Fruit fly (Drosophila melanogaster) whole organism, embryonic: ENCODE measurements around the gene HDAC1.
A peak's percentile ranks its signal among the peaks of the same experiment; 100 is the strongest.

Experiments used
- CG12236 ChIP-seq: fragments of 200-800 bp; sonication (Bioruptor generic); optimal IDR thresholded peaks from 2 replicates; lab custom pipeline; 2016; ENCODE audit warnings: missing biosample characterization, missing genetic modification characterization
- CG15011 ChIP-seq: fragments of 200-800 bp; sonication (Bioruptor generic); optimal IDR thresholded peaks from 3 replicates; lab custom pipeline; 2018; ENCODE audit warnings: missing biosample characterization, mild to moderate bottlenecking, missing genetic modification characterization
- CG16863 ChIP-seq: fragments of 200-800 bp; sonication (Bioruptor generic); optimal IDR thresholded peaks from 3 replicates; lab custom pipeline; 2016; ENCODE audit warnings: missing biosample characterization, missing genetic modification characterization
- CG17568 ChIP-seq: fragments of 200-800 bp; sonication (Bioruptor generic); optimal IDR thresholded peaks from 2 replicates; lab custom pipeline; 2018; ENCODE audit warnings: missing biosample characterization, mild to moderate bottlenecking, missing genetic modification characterization, moderate library complexity
- CG2199 ChIP-seq: fragments of 200-800 bp; sonication (Bioruptor generic); IDR thresholded peaks from 3 replicates; pipeline ENCODE4 v1.3.6; 2022; ENCODE audit warnings: missing biosample characterization, missing genetic modification characterization
- CG2678 ChIP-seq: fragments of 200-800 bp; sonication (Bioruptor generic); optimal IDR thresholded peaks from 3 replicates; lab custom pipeline; 2019; ENCODE audit warnings: missing biosample characterization, mild to moderate bottlenecking, missing genetic modification characterization, moderate library complexity
- CG30020 ChIP-seq: fragments of 200-800 bp; optimal IDR thresholded peaks from 2 replicates; lab custom pipeline; 2019; ENCODE audit warnings: missing biosample characterization, mild to moderate bottlenecking, missing genetic modification characterization, moderate library complexity
- CG43689 ChIP-seq: fragments of 200-800 bp; sonication (Bioruptor generic); IDR thresholded peaks from 2 replicates; pipeline ENCODE4 v1.3.6; 2022; ENCODE audit warnings: missing biosample characterization, missing genetic modification characterization
- CG4730 ChIP-seq: fragments of 200-800 bp; sonication (Bioruptor generic); IDR thresholded peaks from 2 replicates; pipeline ENCODE4 v1.3.6; 2022; ENCODE audit warnings: missing biosample characterization, missing genetic modification characterization
- CG6854 ChIP-seq: fragments of 200-800 bp; sonication (Bioruptor generic); optimal IDR thresholded peaks from 3 replicates; lab custom pipeline; 2017; ENCODE audit warnings: missing biosample characterization, mild to moderate bottlenecking, missing genetic modification characterization
- CoRest ChIP-seq: fragments of 200-800 bp; sonication (Bioruptor generic); optimal IDR thresholded peaks from 3 replicates; lab custom pipeline; 2018; ENCODE audit warnings: missing biosample characterization, mild to moderate bottlenecking, missing genetic modification characterization, moderate library complexity
- Dip3 ChIP-seq: fragments of 200-800 bp; sonication (Bioruptor generic); optimal IDR thresholded peaks from 3 replicates; lab custom pipeline; 2016; ENCODE audit warnings: missing biosample characterization, missing genetic modification characterization
- Doc3 ChIP-seq: fragments of 200-800 bp; sonication (Bioruptor generic); IDR thresholded peaks from 3 replicates; pipeline ENCODE4 v1.3.6; 2022; ENCODE audit warnings: missing biosample characterization, missing genetic modification characterization; ENCODE audit not compliant: partially characterized antibody
- Dp ChIP-seq: fragments of 200-800 bp; sonication (Bioruptor generic); optimal IDR thresholded peaks from 2 replicates; lab custom pipeline; 2018; ENCODE audit warnings: missing biosample characterization, mild to moderate bottlenecking, missing genetic modification characterization, moderate library complexity
- ERR ChIP-seq: fragments of 200-800 bp; sonication (Bioruptor generic); optimal IDR thresholded peaks from 2 replicates; lab custom pipeline; 2016; ENCODE audit warnings: missing biosample characterization, missing genetic modification characterization
- HHEX ChIP-seq: fragments of 200-800 bp; sonication (Bioruptor generic); optimal IDR thresholded peaks from 3 replicates; lab custom pipeline; 2017; ENCODE audit warnings: missing biosample characterization, mild to moderate bottlenecking, missing genetic modification characterization, missing genetic modification reagents
- HLH3B ChIP-seq: fragments of 200-800 bp; sonication (Bioruptor generic); IDR thresholded peaks from 2 replicates; pipeline ENCODE4 v1.3.6; 2022; ENCODE audit warnings: missing biosample characterization, missing genetic modification characterization
- HLHmδ ChIP-seq: fragments of 200-800 bp; sonication (Bioruptor generic); optimal IDR thresholded peaks from 2 replicates; lab custom pipeline; 2018; ENCODE audit warnings: missing biosample characterization, mild to moderate bottlenecking, missing genetic modification characterization, moderate library complexity
- Hr51 ChIP-seq, 2 experiments: fragments of 200-800 bp; sonication (Bioruptor generic); optimal IDR thresholded peaks; 2 replicates in 1 of 2; 3 replicates in 1 of 2; lab custom pipeline; 2016 to 2018; ENCODE audit warnings: missing biosample characterization in 2 of 2, missing genetic modification characterization in 2 of 2, mild to moderate bottlenecking in 1 of 2, moderate library complexity in 1 of 2
- Kr ChIP-seq: fragments of 200-800 bp; sonication (Bioruptor generic); optimal IDR thresholded peaks from 2 replicates; lab custom pipeline; 2017; ENCODE audit warnings: missing biosample characterization, mild to moderate bottlenecking, missing genetic modification characterization
- MBD-R2 ChIP-seq: fragments of 200-800 bp; sonication (Bioruptor generic); IDR thresholded peaks from 2 replicates; pipeline ENCODE4 v1.3.6; 2022; ENCODE audit warnings: missing biosample characterization, missing genetic modification characterization
- Mes4 ChIP-seq: fragments of 200-800 bp; sonication (Bioruptor generic); optimal IDR thresholded peaks from 2 replicates; lab custom pipeline; 2016; ENCODE audit warnings: missing biosample characterization, missing genetic modification characterization
- Nf-YB ChIP-seq: fragments of 200-800 bp; sonication (Bioruptor generic); optimal IDR thresholded peaks from 3 replicates; lab custom pipeline; 2019; ENCODE audit warnings: missing biosample characterization, mild to moderate bottlenecking, missing genetic modification characterization, moderate library complexity
- Six4 ChIP-seq: fragments of 200-800 bp; sonication (Bioruptor generic); optimal IDR thresholded peaks from 2 replicates; lab custom pipeline; 2016; ENCODE audit warnings: missing biosample characterization, missing genetic modification characterization
- Sox100B ChIP-seq: fragments of 200-800 bp; sonication (Bioruptor generic); optimal IDR thresholded peaks from 3 replicates; lab custom pipeline; 2018; ENCODE audit warnings: missing biosample characterization, mild to moderate bottlenecking, missing genetic modification characterization
- Sox102F ChIP-seq: fragments of 200-800 bp; sonication (Bioruptor generic); optimal IDR thresholded peaks from 2 replicates; lab custom pipeline; 2018; ENCODE audit warnings: missing biosample characterization, mild to moderate bottlenecking, missing genetic modification characterization, moderate library complexity
- Sry-δ ChIP-seq: fragments of 200-800 bp; sonication (Bioruptor generic); optimal IDR thresholded peaks from 2 replicates; lab custom pipeline; 2016; ENCODE audit warnings: missing biosample characterization, missing genetic modification characterization
- Usf ChIP-seq: fragments of 200-800 bp; sonication (Bioruptor generic); optimal IDR thresholded peaks from 2 replicates; lab custom pipeline; 2017; ENCODE audit warnings: missing genotype, missing biosample characterization, missing genetic modification characterization
- crc ChIP-seq: fragments of 200-800 bp; sonication (Bioruptor generic); optimal IDR thresholded peaks from 2 replicates; lab custom pipeline; 2016; ENCODE audit warnings: missing biosample characterization, missing genetic modification characterization
- crol ChIP-seq: fragments of 200-800 bp; sonication (Bioruptor generic); IDR thresholded peaks from 2 replicates; pipeline ENCODE4 v1.3.6; 2022; ENCODE audit warnings: missing biosample characterization, missing genetic modification characterization
- dmrt99B ChIP-seq: fragments of 200-800 bp; sonication (Bioruptor generic); optimal IDR thresholded peaks from 2 replicates; lab custom pipeline; 2018; ENCODE audit warnings: missing biosample characterization, mild to moderate bottlenecking, missing genetic modification characterization, moderate library complexity
- eve ChIP-seq, 2 experiments: fragments of >200 bp; optimal IDR thresholded peaks; 2 replicates each; lab custom pipeline; 2017; ENCODE audit warnings: missing biosample characterization in 2 of 2, missing genetic modification characterization in 2 of 2
- grau ChIP-seq: fragments of 200-800 bp; optimal IDR thresholded peaks from 3 replicates; lab custom pipeline; 2019; ENCODE audit warnings: missing biosample characterization, mild to moderate bottlenecking, missing genetic modification characterization, moderate library complexity
- grn ChIP-seq: fragments of 200-800 bp; sonication (Bioruptor generic); optimal IDR thresholded peaks from 3 replicates; lab custom pipeline; 2017; ENCODE audit warnings: missing biosample characterization, missing genetic modification characterization
- hb ChIP-seq: fragments of 200-800 bp; sonication (Bioruptor generic); IDR thresholded peaks from 3 replicates; pipeline ENCODE4 v1.3.6; 2022; ENCODE audit warnings: missing biosample characterization, missing genetic modification characterization; ENCODE audit not compliant: partially characterized antibody
- ken ChIP-seq: fragments of 200-800 bp; sonication (Bioruptor generic); IDR thresholded peaks from 3 replicates; pipeline ENCODE4 v1.3.6; 2022; ENCODE audit warnings: missing biosample characterization, missing genetic modification characterization
- lola ChIP-seq, 3 experiments: fragments of >200 bp in 2 of 3; fragments of 200-800 bp in 1 of 3; sonication (Bioruptor generic) in 1 of 3; optimal IDR thresholded peaks; 2 replicates each; lab custom pipeline; 2017 to 2019; ENCODE audit warnings: missing biosample characterization in 3 of 3, missing genetic modification characterization in 3 of 3, mild to moderate bottlenecking in 1 of 3, moderate library complexity in 1 of 3
- lov ChIP-seq, 2 experiments: fragments of 200-800 bp in 1 of 2; fragments of >200 bp in 1 of 2; sonication (Bioruptor generic) in 1 of 2; IDR thresholded peaks in 1 of 2; optimal IDR thresholded peaks in 1 of 2; 2 replicates in 1 of 2; 3 replicates in 1 of 2; pipeline versions ENCODE4 v1.3.6 to Lab custom; 2017 to 2022; ENCODE audit warnings: missing biosample characterization in 1 of 2, missing genetic modification characterization in 1 of 2
- maf-S ChIP-seq: fragments of 200-800 bp; sonication (Bioruptor generic); optimal IDR thresholded peaks from 2 replicates; lab custom pipeline; 2016; ENCODE audit warnings: missing biosample characterization, missing genetic modification characterization
- mam ChIP-seq: fragments of 200-800 bp; sonication (Bioruptor generic); optimal IDR thresholded peaks from 3 replicates; lab custom pipeline; 2016; ENCODE audit warnings: missing biosample characterization, missing genetic modification characterization
- nom ChIP-seq: fragments of 200-800 bp; sonication (Bioruptor generic); optimal IDR thresholded peaks from 2 replicates; lab custom pipeline; 2017; ENCODE audit warnings: missing biosample characterization, missing genetic modification characterization, mild to moderate bottlenecking, moderate library complexity, missing genetic modification reagents
- onecut ChIP-seq: fragments of 200-800 bp; sonication (Bioruptor generic); IDR thresholded peaks from 2 replicates; pipeline ENCODE4 v1.3.6; 2022; ENCODE audit warnings: missing biosample characterization, missing genetic modification characterization
- pb ChIP-seq: fragments of 200-800 bp; sonication (Bioruptor generic); optimal IDR thresholded peaks from 3 replicates; lab custom pipeline; 2016; ENCODE audit warnings: missing biosample characterization, missing genetic modification characterization
- pho ChIP-seq: fragments of 200-800 bp; sonication (Bioruptor generic); optimal IDR thresholded peaks from 2 replicates; lab custom pipeline; 2016; ENCODE audit warnings: missing biosample characterization, missing genetic modification characterization
- schlank ChIP-seq: fragments of 200-800 bp; sonication (Bioruptor generic); optimal IDR thresholded peaks from 2 replicates; lab custom pipeline; 2018; ENCODE audit warnings: missing biosample characterization, mild to moderate bottlenecking, missing genetic modification characterization
- sd ChIP-seq: fragments of 200-800 bp; sonication (Bioruptor generic); optimal IDR thresholded peaks from 3 replicates; lab custom pipeline; 2018; ENCODE audit warnings: missing biosample characterization, mild to moderate bottlenecking, missing genetic modification characterization, moderate library complexity
- tap ChIP-seq: fragments of 200-800 bp; optimal IDR thresholded peaks from 3 replicates; lab custom pipeline; 2019; ENCODE audit warnings: missing biosample characterization, mild to moderate bottlenecking, missing genetic modification characterization, moderate library complexity
- unc-4 ChIP-seq: fragments of 200-800 bp; sonication (Bioruptor generic); IDR thresholded peaks from 2 replicates; pipeline ENCODE4 v1.3.6; 2022; ENCODE audit warnings: missing biosample characterization, missing genetic modification characterization; ENCODE audit not compliant: partially characterized antibody
- yki ChIP-seq: fragments of >200 bp; optimal IDR thresholded peaks from 3 replicates; lab custom pipeline; 2018

Gene HDAC1

DNA sequence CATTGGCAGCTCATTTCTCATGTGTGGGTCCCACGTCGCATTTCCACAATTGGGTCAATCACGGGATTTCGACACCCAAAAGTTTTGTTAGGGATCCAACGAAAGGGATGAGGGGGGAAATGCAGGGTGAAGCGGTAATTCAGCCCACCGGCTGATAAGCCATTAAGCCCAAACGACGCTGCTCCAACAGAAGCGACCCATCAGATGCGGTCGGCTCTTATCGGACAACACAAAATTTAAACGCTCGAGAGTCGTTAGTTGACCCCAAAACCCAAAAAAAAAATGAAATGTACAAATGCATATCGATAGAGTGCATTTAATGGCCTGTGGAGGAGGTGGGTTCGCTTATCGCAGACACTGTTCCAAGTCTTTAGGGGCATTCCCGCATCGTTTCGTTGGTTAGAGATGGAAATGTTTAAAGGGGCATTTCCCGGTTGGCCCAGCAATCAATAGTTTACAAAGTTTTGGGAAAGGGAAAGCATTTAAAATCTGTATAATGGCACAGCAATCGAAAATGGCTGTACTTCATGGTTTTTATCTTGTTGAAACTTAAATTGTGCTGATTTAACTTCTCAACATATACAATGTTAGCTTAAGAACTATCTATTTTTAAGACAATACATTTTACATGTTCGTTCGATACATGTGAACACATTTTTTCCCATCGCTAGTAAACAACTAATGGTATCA lies 19.6 kb upstream of the HDAC1 start (continued):
- TF ChIP-seq eve (GFP tag; optimal IDR thresholded peaks at IDR 0.05; lab: Kevin White, UChicago) (peak in 1 of 2 experiments; percentile 80), crol (GFP tag; lab: Robert Waterston, UW) (peak; percentile 83), CG6854 (GFP tag; lab: Kevin White, UChicago) (no peak), pb (GFP tag; lab: Kevin White, UChicago) (no peak), Sox102F (GFP tag; lab: Kevin White, UChicago) (peak; percentile 53), Dip3 (GFP tag; lab: Kevin White, UChicago) (no peak), Dp (GFP tag; lab: Kevin White, UChicago) (no peak), Usf (GFP tag; lab: Kevin White, UChicago) (no peak), MBD-R2 (GFP tag; lab: Robert Waterston, UW) (no peak), grn (GFP tag; lab: Kevin White, UChicago) (peak; percentile 52), Six4 (GFP tag; lab: Kevin White, UChicago) (no peak), Hr51 (GFP tag; optimal IDR thresholded peaks at IDR 0.05; lab: Kevin White, UChicago) (peak in 1 of 2 experiments; percentile 2), CG15011 (GFP tag; lab: Kevin White, UChicago) (no peak), hb (no peak), sd (no peak), lov (optimal IDR thresholded peaks at IDR 0.05; lab: Kevin White, UChicago) (no peak), lov (GFP tag; IDR thresholded peaks at IDR 0.05; lab: Robert Waterston, UW) (no peak), mam (no peak), CG4730 (GFP tag; lab: Robert Waterston, UW) (no peak), CG12236 (GFP tag; lab: Kevin White, UChicago) (no peak), CG17568 (GFP tag; lab: Kevin White, UChicago) (no peak), Mes4 (GFP tag; lab: Kevin White, UChicago) (no peak), tap (tag; lab: Kevin White, UChicago) (peak; percentile 5), dmrt99B (peak; percentile 41), Nf-YB (GFP tag; lab: Kevin White, UChicago) (no peak), lola (GFP tag; optimal IDR thresholded peaks at IDR 0.05; lab: Kevin White, UChicago) (peak in 1 of 3 experiments; percentile 23), nom (GFP tag; lab: Kevin White, UChicago) (no peak), ken (GFP tag; lab: Robert Waterston, UW) (no peak), unc-4 (GFP tag; lab: Robert Waterston, UW) (no peak), HLHmδ (no peak), HHEX (GFP tag; lab: Kevin White, UChicago) (no peak), maf-S (GFP tag; lab: Kevin White, UChicago) (no peak), onecut (GFP tag; lab: Robert Waterston, UW) (no peak), CoRest (tag; lab: Kevin White, UChicago) (peak; percentile 14), Sry-δ (GFP tag; lab: Kevin White, UChicago) (peak; percentile 64), crc (no peak), CG43689 (GFP tag; lab: Robert Waterston, UW) (no peak), CG2199 (GFP tag; lab: Robert Waterston, UW) (0 out of 3 replicates have a peak, but pooled peaks have one; percentile 75), grau (tag; lab: Kevin White, UChicago) (peak; percentile 29), yki (lab: Kevin White, UChicago) (no peak), CG30020 (tag; lab: Kevin White, UChicago) (no peak), schlank (tag; lab: Kevin White, UChicago) (no peak), Kr (no peak), pho (no peak), CG2678 (tag; lab: Kevin White, UChicago) (peak; percentile 40), ERR (GFP tag; lab: Kevin White, UChicago) (no peak), CG16863 (no peak), Doc3 (GFP tag; lab: Robert Waterston, UW) (no peak), HLH3B (no peak), Sox100B (peak; percentile 10)
